Worm (Caenorhabditis elegans): ENCODE measurements around the gene sel-10.

DNA sequence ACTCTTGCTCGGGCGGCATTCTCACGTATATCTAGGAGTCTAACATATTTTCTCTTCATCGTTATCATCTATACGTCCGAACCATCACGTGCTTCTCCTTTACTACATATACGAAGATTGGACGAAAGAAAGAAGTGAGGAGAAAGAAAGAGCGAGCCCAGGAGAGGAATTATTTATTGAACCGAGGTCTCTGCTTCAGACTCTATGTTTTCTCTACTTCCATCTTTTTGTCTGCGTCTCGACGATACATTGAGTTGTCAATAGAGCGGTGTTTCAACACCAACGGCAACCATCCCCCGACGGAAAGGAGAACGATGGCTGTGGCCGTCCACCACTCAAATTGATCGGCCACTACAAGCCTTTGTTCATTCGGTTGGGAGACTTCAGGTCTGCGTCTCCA lies 29.8 kb upstream of the sel-10 start:
- peak; percentile 89 for TF ChIP-seq unc-130 (tag; optimal IDR thresholded peaks at IDR 0.05)
- TF ChIP-seq sox-4 (tag; optimal IDR thresholded peaks at IDR 0.05): peak; percentile 60
- peak; percentile 63 for TF ChIP-seq skn-1 (tag; optimal IDR thresholded peaks at IDR 0.05)
- TF ChIP-seq alr-1 (tag; optimal IDR thresholded peaks at IDR 0.05; ENCODE audit: borderline replicate concordance): no peak
- TF ChIP-seq lsy-2 (tag; optimal IDR thresholded peaks at IDR 0.05): peak; percentile 77 to 94
